Worm (Caenorhabditis elegans): Measurements from ENCODE around the gene bus-5.

DNA sequence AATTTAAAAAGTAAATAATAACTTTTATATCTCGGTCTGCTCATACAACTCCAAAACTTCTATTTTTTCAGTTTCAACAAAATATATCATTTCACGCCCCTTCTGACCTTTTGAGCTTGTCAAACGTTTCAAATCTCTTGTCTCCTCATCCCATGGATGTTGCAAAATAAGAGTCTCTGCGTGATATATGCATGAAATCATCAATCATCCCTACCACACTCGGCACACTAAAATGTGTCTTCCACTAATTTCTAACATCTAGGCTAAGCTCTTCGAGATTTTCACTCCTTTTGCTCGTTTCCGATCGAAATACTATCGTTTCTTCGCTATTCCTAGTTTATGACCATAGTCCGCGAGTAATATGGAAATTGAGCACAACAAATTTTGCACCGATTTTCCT is 13.9 kb downstream of the bus-5 start:
- TF ChIP-seq ztf-4 (tag; optimal IDR thresholded peaks at IDR 0.05): no peak
- no peak for TF ChIP-seq ama-1 (optimal IDR thresholded peaks at IDR 0.05)
- TF ChIP-seq unc-62 (GFP tag; optimal IDR thresholded peaks at IDR 0.05): no peak
- TF ChIP-seq fos-1 (tag; optimal IDR thresholded peaks at IDR 0.05): no peak
- no peak for TF ChIP-seq nhr-25 (tag; optimal IDR thresholded peaks at IDR 0.05)
- TF ChIP-seq skn-1 (tag; optimal IDR thresholded peaks at IDR 0.05): no peak
